Fruit fly (Drosophila melanogaster) whole organism, embryonic: ENCODE results near the gene CG12522.

Source experiments
- ATbp ChIP-seq: fragments of 200-800 bp; sonication (Bioruptor generic); optimal IDR thresholded peaks from 2 replicates; lab custom pipeline; 2017; ENCODE audit warnings: missing biosample characterization, mild to moderate bottlenecking, missing genetic modification characterization, missing genetic modification reagents
- CG1024 ChIP-seq: fragments of 200-800 bp; sonication (Bioruptor generic); IDR thresholded peaks from 2 replicates; pipeline ENCODE4 v1.3.6; 2022; ENCODE audit warnings: missing biosample characterization, missing genetic modification characterization
- CG14667 ChIP-seq: fragments of 200-800 bp; sonication (Bioruptor generic); IDR thresholded peaks from 2 replicates; pipeline ENCODE4 v1.3.6; 2022; ENCODE audit warnings: missing biosample characterization, missing genetic modification characterization
- CG14860 ChIP-seq: fragments of 200-800 bp; sonication (Bioruptor generic); IDR thresholded peaks from 3 replicates; pipeline ENCODE4 v1.3.6; 2022; ENCODE audit warnings: missing biosample characterization, missing genetic modification characterization; ENCODE audit not compliant: partially characterized antibody
- CG15011 ChIP-seq: fragments of 200-800 bp; sonication (Bioruptor generic); optimal IDR thresholded peaks from 3 replicates; lab custom pipeline; 2018; ENCODE audit warnings: missing biosample characterization, mild to moderate bottlenecking, missing genetic modification characterization
- CG17612 ChIP-seq: fragments of 200-800 bp; sonication (Bioruptor generic); IDR thresholded peaks from 2 replicates; pipeline ENCODE4 v1.3.6; 2022; ENCODE audit warnings: missing biosample characterization, missing genetic modification characterization
- CG2116 ChIP-seq: fragments of 200-800 bp; sonication (Bioruptor generic); optimal IDR thresholded peaks from 3 replicates; lab custom pipeline; 2018; ENCODE audit warnings: missing biosample characterization, mild to moderate bottlenecking, missing genetic modification characterization
- CG30403 ChIP-seq: fragments of 200-800 bp; sonication (Bioruptor generic); optimal IDR thresholded peaks from 3 replicates; lab custom pipeline; 2016; ENCODE audit warnings: missing biosample characterization, missing genetic modification characterization
- CG31441 ChIP-seq: fragments of 200-800 bp; sonication (Bioruptor generic); IDR thresholded peaks from 2 replicates; pipeline ENCODE4 v1.3.6; 2022; ENCODE audit warnings: missing biosample characterization, missing genetic modification characterization
- CG33213 ChIP-seq: fragments of 200-800 bp; sonication (Bioruptor generic); optimal IDR thresholded peaks from 3 replicates; lab custom pipeline; 2016; ENCODE audit warnings: missing biosample characterization, missing genetic modification characterization
- CG4282 ChIP-seq: fragments of 200-800 bp; sonication (Bioruptor generic); optimal IDR thresholded peaks from 2 replicates; lab custom pipeline; 2016; ENCODE audit warnings: missing biosample characterization, missing genetic modification characterization
- CG4404 ChIP-seq: fragments of 200-800 bp; sonication (Bioruptor generic); IDR thresholded peaks from 2 replicates; pipeline ENCODE4 v1.3.6; 2022; ENCODE audit warnings: missing biosample characterization, missing genetic modification characterization
- CG6272 ChIP-seq: fragments of 200-800 bp; sonication (Bioruptor generic); IDR thresholded peaks from 2 replicates; pipeline ENCODE4 v1.3.6; 2022; ENCODE audit warnings: missing biosample characterization, missing genetic modification characterization
- CG6683 ChIP-seq: fragments of 200-800 bp; sonication (Bioruptor generic); optimal IDR thresholded peaks from 2 replicates; lab custom pipeline; 2017; ENCODE audit warnings: missing biosample characterization, mild to moderate bottlenecking, missing genetic modification characterization, missing genetic modification reagents
- CG7963 ChIP-seq: fragments of 200-800 bp; sonication (Bioruptor generic); IDR thresholded peaks from 3 replicates; pipeline ENCODE4 v1.3.6; 2022; ENCODE audit warnings: missing biosample characterization, missing genetic modification characterization; ENCODE audit not compliant: partially characterized antibody
- CG8089 ChIP-seq: fragments of 200-800 bp; sonication (Bioruptor generic); optimal IDR thresholded peaks from 3 replicates; lab custom pipeline; 2016; ENCODE audit warnings: missing biosample characterization, missing genetic modification characterization
- CG8359 ChIP-seq: fragments of 200-800 bp; sonication (Bioruptor generic); optimal IDR thresholded peaks from 2 replicates; lab custom pipeline; 2017; ENCODE audit warnings: missing biosample characterization, mild to moderate bottlenecking, missing genetic modification characterization, borderline replicate concordance
- CHES-1-like ChIP-seq: fragments of 200-800 bp; sonication (Bioruptor generic); optimal IDR thresholded peaks from 2 replicates; lab custom pipeline; 2016; ENCODE audit warnings: missing biosample characterization, missing genetic modification characterization
- Dad ChIP-seq: fragments of 200-800 bp; sonication (Bioruptor generic); optimal IDR thresholded peaks from 3 replicates; lab custom pipeline; 2016; ENCODE audit warnings: missing biosample characterization, missing genetic modification characterization
- Deaf1 ChIP-seq: fragments of 200-800 bp; optimal IDR thresholded peaks from 3 replicates; lab custom pipeline; 2019; ENCODE audit warnings: missing biosample characterization, mild to moderate bottlenecking, missing genetic modification characterization, moderate library complexity
- Fer2 ChIP-seq: fragments of 200-800 bp; sonication (Bioruptor generic); optimal IDR thresholded peaks from 2 replicates; lab custom pipeline; 2018; ENCODE audit warnings: missing biosample characterization, mild to moderate bottlenecking, missing genetic modification characterization, moderate library complexity
- Hr3 ChIP-seq: fragments of 200-800 bp; sonication (Bioruptor generic); optimal IDR thresholded peaks from 3 replicates; lab custom pipeline; 2016; ENCODE audit warnings: missing biosample characterization, missing genetic modification characterization
- Hr51 ChIP-seq, 2 experiments: fragments of 200-800 bp; sonication (Bioruptor generic); optimal IDR thresholded peaks; 2 replicates in 1 of 2; 3 replicates in 1 of 2; lab custom pipeline; 2016 to 2018; ENCODE audit warnings: missing biosample characterization in 2 of 2, missing genetic modification characterization in 2 of 2, mild to moderate bottlenecking in 1 of 2, moderate library complexity in 1 of 2
- Lhr ChIP-seq: fragments of 200-800 bp; sonication (Bioruptor generic); optimal IDR thresholded peaks from 3 replicates; lab custom pipeline; 2017; ENCODE audit warnings: mild to moderate bottlenecking, missing biosample characterization, missing genetic modification reagents, missing genetic modification characterization
- NK7.1 ChIP-seq: fragments of 200-800 bp; sonication (Bioruptor generic); optimal IDR thresholded peaks from 3 replicates; lab custom pipeline; 2016; ENCODE audit warnings: missing biosample characterization, missing genetic modification characterization
- Oaz ChIP-seq: fragments of 200-800 bp; sonication (Bioruptor generic); IDR thresholded peaks from 2 replicates; pipeline ENCODE4 v1.3.6; 2022; ENCODE audit warnings: missing biosample characterization, missing genetic modification characterization
- Rx ChIP-seq: fragments of 200-800 bp; sonication (Bioruptor generic); IDR thresholded peaks from 2 replicates; pipeline ENCODE4 v1.3.6; 2022; ENCODE audit warnings: missing biosample characterization, missing genetic modification characterization
- Sry-δ ChIP-seq: fragments of 200-800 bp; sonication (Bioruptor generic); optimal IDR thresholded peaks from 2 replicates; lab custom pipeline; 2016; ENCODE audit warnings: missing biosample characterization, missing genetic modification characterization
- TFAM ChIP-seq: fragments of 200-800 bp; sonication (Bioruptor generic); optimal IDR thresholded peaks from 2 replicates; lab custom pipeline; 2017; ENCODE audit warnings: missing biosample characterization, missing genetic modification characterization, inconsistent platforms
- abd-A ChIP-seq: fragments of 200-800 bp; sonication (Bioruptor generic); optimal IDR thresholded peaks from 3 replicates; lab custom pipeline; 2019; ENCODE audit warnings: missing biosample characterization, mild to moderate bottlenecking, missing genetic modification characterization, moderate library complexity
- bcd ChIP-seq: fragments of 200-800 bp; sonication (Bioruptor generic); optimal IDR thresholded peaks from 2 replicates; lab custom pipeline; 2017; ENCODE audit warnings: missing biosample characterization, mild to moderate bottlenecking, missing genetic modification characterization
- caup ChIP-seq: fragments of 200-800 bp; sonication (Bioruptor generic); optimal IDR thresholded peaks from 3 replicates; lab custom pipeline; 2017; ENCODE audit warnings: missing biosample characterization, mild to moderate bottlenecking, missing genetic modification characterization, moderate library complexity; ENCODE audit not compliant: severe bottlenecking
- cwo ChIP-seq: fragments of 200-800 bp; sonication (Bioruptor generic); optimal IDR thresholded peaks from 3 replicates; lab custom pipeline; 2017; ENCODE audit warnings: missing biosample characterization, missing genetic modification characterization, mild to moderate bottlenecking, moderate library complexity, missing genetic modification reagents
- danr ChIP-seq: fragments of 200-800 bp; sonication (Bioruptor generic); IDR thresholded peaks from 2 replicates; pipeline ENCODE4 v1.3.6; 2022; ENCODE audit warnings: missing biosample characterization, missing genetic modification characterization
- ems ChIP-seq: fragments of 200-800 bp; sonication (Bioruptor generic); optimal IDR thresholded peaks from 3 replicates; lab custom pipeline; 2016; ENCODE audit warnings: missing biosample characterization, missing genetic modification characterization
- fu2 ChIP-seq: fragments of 200-800 bp; sonication (Bioruptor generic); optimal IDR thresholded peaks from 2 replicates; lab custom pipeline; 2016; ENCODE audit warnings: missing biosample characterization, missing genetic modification characterization
- gro ChIP-seq: fragments of 200-800 bp; sonication (Bioruptor generic); optimal IDR thresholded peaks from 2 replicates; lab custom pipeline; 2016; ENCODE audit warnings: missing biosample characterization, missing genetic modification characterization
- gt ChIP-seq: fragments of 200-800 bp; sonication (Bioruptor generic); IDR thresholded peaks from 2 replicates; pipeline ENCODE4 v1.3.6; 2022; ENCODE audit warnings: missing biosample characterization, missing genetic modification characterization
- hb ChIP-seq: fragments of 200-800 bp; sonication (Bioruptor generic); IDR thresholded peaks from 3 replicates; pipeline ENCODE4 v1.3.6; 2022; ENCODE audit warnings: missing biosample characterization, missing genetic modification characterization; ENCODE audit not compliant: partially characterized antibody
- her ChIP-seq: fragments of 200-800 bp; sonication (Bioruptor generic); optimal IDR thresholded peaks from 2 replicates; lab custom pipeline; 2016; ENCODE audit warnings: missing biosample characterization, missing genetic modification characterization
- klu ChIP-seq: fragments of 200-800 bp; sonication (Bioruptor generic); IDR thresholded peaks from 2 replicates; pipeline ENCODE4 v1.3.6; 2022; ENCODE audit warnings: missing biosample characterization, missing genetic modification characterization
- lbe ChIP-seq: fragments of 200-800 bp; sonication (Bioruptor generic); optimal IDR thresholded peaks from 2 replicates; lab custom pipeline; 2016; ENCODE audit warnings: missing biosample characterization, mild to moderate bottlenecking, missing genetic modification characterization
- nmo ChIP-seq: fragments of 200-800 bp; sonication (Bioruptor generic); optimal IDR thresholded peaks from 2 replicates; lab custom pipeline; 2018; ENCODE audit warnings: missing biosample characterization, mild to moderate bottlenecking, missing genetic modification characterization, moderate library complexity
- peb ChIP-seq: fragments of 200-800 bp; sonication (Bioruptor generic); IDR thresholded peaks from 2 replicates; pipeline ENCODE4 v1.3.6; 2022; ENCODE audit warnings: missing biosample characterization, missing genetic modification characterization
- pho ChIP-seq: fragments of 200-800 bp; sonication (Bioruptor generic); optimal IDR thresholded peaks from 2 replicates; lab custom pipeline; 2016; ENCODE audit warnings: missing biosample characterization, missing genetic modification characterization
- phol ChIP-seq: fragments of 200-800 bp; sonication (Bioruptor generic); optimal IDR thresholded peaks from 3 replicates; lab custom pipeline; 2018; ENCODE audit warnings: missing biosample characterization, mild to moderate bottlenecking, missing genetic modification characterization, moderate library complexity
- tup ChIP-seq: fragments of 200-800 bp; sonication (Bioruptor generic); optimal IDR thresholded peaks from 2 replicates; lab custom pipeline; 2016; ENCODE audit warnings: missing biosample characterization, mild to moderate bottlenecking, missing genetic modification characterization, moderate library complexity
- tx ChIP-seq: fragments of 200-800 bp; sonication (Bioruptor generic); optimal IDR thresholded peaks from 2 replicates; lab custom pipeline; 2016; ENCODE audit warnings: missing biosample characterization, missing genetic modification characterization
- vnd ChIP-seq: fragments of 200-800 bp; sonication (Bioruptor generic); IDR thresholded peaks from 3 replicates; pipeline ENCODE4 v1.3.6; 2022; ENCODE audit warnings: missing biosample characterization, missing genetic modification characterization; ENCODE audit not compliant: partially characterized antibody
- zfh1 ChIP-seq: fragments of 200-800 bp; sonication (Bioruptor generic); IDR thresholded peaks from 3 replicates; pipeline ENCODE4 v1.3.6; 2022; ENCODE audit warnings: missing biosample characterization, missing genetic modification characterization

Gene CG12522

dm6 chr3L:11093046-11093520, 15.0 kb upstream of the CG12522 start, which contains the start of gene JIL-1 (continued):
- TF ChIP-seq CG1024 (GFP tag; lab: Robert Waterston, UW): no peak; the same call in 1 of the 2 replicates
- peak; percentile 47 for TF ChIP-seq CG31441 (GFP tag; lab: Robert Waterston, UW)
- peak; percentile 52 for TF ChIP-seq Rx (GFP tag; lab: Robert Waterston, UW)
- peak; percentile 41; the same call in 1 of the 2 replicates for TF ChIP-seq CG14667 (GFP tag; lab: Robert Waterston, UW)
- no peak for TF ChIP-seq ATbp (GFP tag; lab: Kevin White, UChicago)
- TF ChIP-seq CHES-1-like: no peak
- TF ChIP-seq gt: no peak
- no peak for TF ChIP-seq her
- peak; percentile 6 for TF ChIP-seq tx (GFP tag; lab: Kevin White, UChicago)
- TF ChIP-seq CG30403: peak; percentile 77
- TF ChIP-seq phol: peak; percentile 65
- peak; percentile 6 for TF ChIP-seq Deaf1
- TF ChIP-seq peb: peak; percentile 33
- TF ChIP-seq ems (GFP tag; lab: Kevin White, UChicago): peak; percentile 51
- TF ChIP-seq danr: no peak
- TF ChIP-seq CG15011: no peak
- peak; percentile 79 for TF ChIP-seq CG7963 (GFP tag; lab: Robert Waterston, UW)
- peak; percentile 65 for TF ChIP-seq Sry-δ (GFP tag; lab: Kevin White, UChicago)
- TF ChIP-seq abd-A (tag; lab: Kevin White, UChicago): peak; percentile 28
- TF ChIP-seq CG4404 (GFP tag; lab: Robert Waterston, UW): peak; percentile 54; the same call in 1 of the 2 replicates
- no peak for TF ChIP-seq CG8089 (GFP tag; lab: Kevin White, UChicago)
- peak; percentile 77 for TF ChIP-seq hb (GFP tag; lab: Robert Waterston, UW)
- no peak for TF ChIP-seq CG6683 (GFP tag; lab: Kevin White, UChicago)
- TF ChIP-seq klu (GFP tag; lab: Robert Waterston, UW): no peak
- peak; percentile 41 to 50 for TF ChIP-seq Hr51 (GFP tag; optimal IDR thresholded peaks at IDR 0.05; lab: Kevin White, UChicago)
- peak; percentile 34 for TF ChIP-seq CG4282
- peak; percentile 48 for TF ChIP-seq gro
- TF ChIP-seq CG17612 (GFP tag; lab: Robert Waterston, UW): no peak
- TF ChIP-seq zfh1 (GFP tag; lab: Robert Waterston, UW): peak; percentile 85; the same call in 2 of the 3 replicates
- TF ChIP-seq CG14860 (GFP tag; lab: Robert Waterston, UW): peak; percentile 86
- no peak for TF ChIP-seq TFAM (GFP tag; lab: Kevin White, UChicago)
- peak; percentile 94 for TF ChIP-seq CG6272 (GFP tag; lab: Robert Waterston, UW)
- TF ChIP-seq lbe: peak; percentile 51
- no peak for TF ChIP-seq Oaz
- TF ChIP-seq nmo (GFP tag; lab: Kevin White, UChicago): peak; percentile 56
- TF ChIP-seq fu2 (GFP tag; lab: Kevin White, UChicago): peak; percentile 53
- TF ChIP-seq NK7.1 (GFP tag; lab: Kevin White, UChicago): no peak
- no peak for TF ChIP-seq Lhr (GFP tag; lab: Kevin White, UChicago)
- TF ChIP-seq CG8359: no peak
- TF ChIP-seq caup: peak; percentile 29
- TF ChIP-seq Hr3: peak; percentile 65
- peak; percentile 58 for TF ChIP-seq CG2116
- peak; percentile 69 for TF ChIP-seq Dad (GFP tag; lab: Kevin White, UChicago)
- peak; percentile 71 for TF ChIP-seq bcd (GFP tag; lab: Kevin White, UChicago)
- peak; percentile 3 for TF ChIP-seq tup (GFP tag; lab: Kevin White, UChicago)
- TF ChIP-seq CG33213 (GFP tag; lab: Kevin White, UChicago): peak; percentile 58
- no peak for TF ChIP-seq Fer2 (tag; lab: Kevin White, UChicago)
- TF ChIP-seq vnd: peak; percentile 77
- TF ChIP-seq pho (GFP tag; lab: Kevin White, UChicago): peak; percentile 55
- peak; percentile 17 for TF ChIP-seq cwo (GFP tag; lab: Kevin White, UChicago)
